Worm (Caenorhabditis elegans) whole organism, L2 larva: Measurements from ENCODE around the gene lury-1.

Source experiments
- ama-1 ChIP-seq: fragments of 150-350 bp; optimal IDR thresholded peaks from 2 replicates; lab custom pipeline; 2018; ENCODE audit warnings: inconsistent platforms
- blmp-1 ChIP-seq: sonication (generic microtip); optimal IDR thresholded peaks from 2 replicates; lab custom pipeline; 2017; ENCODE audit warnings: missing genetic modification characterization, mild to moderate bottlenecking, missing compliant biosample characterization, antibody characterized with exemption, moderate library complexity; ENCODE audit not compliant: insufficient read depth
- ceh-82 ChIP-seq: fragments of 150-350 bp; optimal IDR thresholded peaks from 2 replicates; lab custom pipeline; 2014; ENCODE audit warnings: missing biosample characterization, missing genetic modification characterization
- elt-3 ChIP-seq: sonication (generic microtip); optimal IDR thresholded peaks from 2 replicates; lab custom pipeline; 2017; ENCODE audit warnings: missing biosample characterization, missing genetic modification characterization
- lin-11 ChIP-seq: fragments of 150-350 bp; sonication (generic microtip); optimal IDR thresholded peaks from 2 replicates; lab custom pipeline; 2014; ENCODE audit warnings: missing biosample characterization, missing genetic modification characterization, inconsistent platforms, mixed read lengths
- lin-13 ChIP-seq: fragments of 150-350 bp; optimal IDR thresholded peaks from 2 replicates; lab custom pipeline; 2014; ENCODE audit warnings: missing biosample characterization, missing genetic modification reagents, missing genetic modification characterization
- mab-5 ChIP-seq: fragments of 150-350 bp; optimal IDR thresholded peaks from 2 replicates; lab custom pipeline; 2014; ENCODE audit warnings: missing biosample characterization, missing genetic modification characterization
- mbf-1 ChIP-seq: sonication (generic microtip); optimal IDR thresholded peaks from 2 replicates; lab custom pipeline; 2017; ENCODE audit warnings: missing biosample characterization, missing genetic modification characterization
- nhr-12 ChIP-seq: fragments of 150-350 bp; optimal IDR thresholded peaks from 2 replicates; lab custom pipeline; 2014; ENCODE audit warnings: missing biosample characterization, missing genetic modification characterization
- nhr-129 ChIP-seq: fragments of 150-350 bp; optimal IDR thresholded peaks from 2 replicates; lab custom pipeline; 2014; ENCODE audit warnings: missing biosample characterization, missing genetic modification characterization
- sma-9 ChIP-seq, 2 experiments: fragments of 150-350 bp in 1 of 2; sonication (generic microtip) in 1 of 2; optimal IDR thresholded peaks; 2 replicates each; lab custom pipeline; 2014 to 2016; ENCODE audit warnings: missing genetic modification characterization in 2 of 2, mild to moderate bottlenecking in 1 of 2, missing biosample characterization in 1 of 2, missing compliant biosample characterization in 1 of 2, missing genetic modification reagents in 1 of 2, moderate library complexity in 1 of 2
- ztf-11 ChIP-seq: sonication (generic microtip); optimal IDR thresholded peaks from 2 replicates; lab custom pipeline; 2017; ENCODE audit warnings: missing biosample characterization, missing genetic modification characterization
- ztf-4 ChIP-seq: fragments of 150-350 bp; optimal IDR thresholded peaks from 2 replicates; lab custom pipeline; 2014; ENCODE audit warnings: missing biosample characterization, missing genetic modification characterization

DNA sequence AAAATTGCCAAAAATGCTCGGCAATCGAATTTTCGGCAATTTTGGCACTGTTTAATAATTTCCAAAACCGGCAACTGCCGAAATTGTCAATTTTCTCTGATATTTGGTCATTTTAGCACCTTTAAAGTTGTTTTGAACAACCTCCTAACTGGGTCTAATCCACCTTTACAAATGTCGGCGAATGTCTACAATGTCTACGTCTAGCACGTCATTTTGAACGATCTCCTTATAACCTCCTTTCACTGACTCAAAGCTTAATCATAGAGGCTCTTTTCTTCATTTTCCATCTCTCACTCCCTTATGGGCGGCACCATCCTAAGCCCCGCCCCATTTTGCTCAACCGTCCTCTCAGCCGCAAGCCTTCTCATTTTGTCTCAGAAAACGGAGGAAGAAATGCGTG, 8.0 kb downstream of the lury-1 start, which contains the start of gene Y75B8A.44:
- TF ChIP-seq mab-5 (tag; lab: Kevin White, UChicago) (no peak), mbf-1 (tag; lab: Kevin White, UChicago) (no peak), lin-11 (no peak), nhr-12 (tag; lab: Kevin White, UChicago) (no peak), ztf-11 (tag; lab: Kevin White, UChicago) (no peak), blmp-1 (tag; lab: Kevin White, UChicago) (no peak), ztf-4 (no peak), ceh-82 (tag; lab: Kevin White, UChicago) (no peak), lin-13 (no peak), nhr-129 (tag; lab: Kevin White, UChicago) (no peak), elt-3 (tag; lab: Kevin White, UChicago) (no peak), ama-1 (no peak), sma-9 (GFP tag; optimal IDR thresholded peaks at IDR 0.05; lab: Kevin White, UChicago) (no peak), sma-9 (tag; optimal IDR thresholded peaks at IDR 0.05; lab: Kevin White, UChicago) (no peak)
